Worm (Caenorhabditis elegans): Measurements from ENCODE around the gene fut-4.

DNA sequence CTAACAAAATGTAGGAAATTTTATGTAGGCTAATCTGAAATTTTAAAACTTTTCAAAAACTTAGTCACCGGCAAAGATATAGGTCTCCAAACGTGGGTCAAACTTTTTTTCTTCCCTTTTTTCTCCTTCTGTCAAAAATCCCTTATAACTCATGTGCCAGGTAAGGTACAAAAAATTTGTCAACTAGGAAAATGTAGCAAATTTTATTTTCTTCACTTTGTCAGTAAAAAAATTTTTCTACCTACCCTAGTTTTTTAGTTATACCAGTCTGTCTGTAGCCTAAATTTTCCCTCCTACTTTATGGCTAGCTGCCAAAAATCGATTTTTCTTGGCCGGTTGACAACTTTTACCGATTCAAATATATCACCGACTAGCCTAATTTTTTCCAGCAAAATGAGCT is 5.7 kb downstream of the fut-4 start, which contains the start of gene set-13:
- TF ChIP-seq gei-8 (GFP tag; optimal IDR thresholded peaks at IDR 0.05) = no peak
- no peak for TF ChIP-seq unc-62 (GFP tag; optimal IDR thresholded peaks at IDR 0.05 in 1 of 2)
- no peak for TF ChIP-seq unc-62 (tag; optimal IDR thresholded peaks at IDR 0.05)
- no peak for TF ChIP-seq F49E8.2 (tag; optimal IDR thresholded peaks at IDR 0.05; ENCODE audit: borderline replicate concordance)
- TF ChIP-seq nhr-76 (tag; optimal IDR thresholded peaks at IDR 0.05) = no peak
- no peak for TF ChIP-seq snpc-4 (tag; optimal IDR thresholded peaks at IDR 0.05)
- TF ChIP-seq daf-19 (GFP tag; conservative IDR thresholded peaks at IDR 0.05) = no peak
- no peak for TF ChIP-seq ama-1 (optimal IDR thresholded peaks at IDR 0.05)
- TF ChIP-seq spr-3 (GFP tag; optimal IDR thresholded peaks at IDR 0.05) = no peak
- no peak for TF ChIP-seq arid-1 (GFP tag; conservative IDR thresholded peaks at IDR 0.05)
- no peak for TF ChIP-seq aly-2 (tag; optimal IDR thresholded peaks at IDR 0.05)
- TF ChIP-seq pha-4 (GFP tag; IDR thresholded peaks at IDR 0.05) = no peak
- no peak for TF ChIP-seq pha-4 (tag; optimal IDR thresholded peaks at IDR 0.05)
- no peak for TF ChIP-seq fos-1 (tag; optimal IDR thresholded peaks at IDR 0.05)
